Worm (Caenorhabditis elegans) whole organism, L2 larva: ENCODE results near the gene M106.8.
A peak's percentile ranks its signal among the peaks of the same experiment; 100 is the strongest.

Experiments used
- C34F6.9 ChIP-seq: fragments of 150-350 bp; optimal IDR thresholded peaks from 2 replicates; lab custom pipeline; 2014; ENCODE audit warnings: missing biosample characterization, missing genetic modification characterization
- F13H6.1 ChIP-seq: sonication (generic microtip); optimal IDR thresholded peaks from 2 replicates; lab custom pipeline; 2016; ENCODE audit warnings: missing genetic modification characterization, missing compliant biosample characterization
- R02D3.7 ChIP-seq: fragments of 150-350 bp; optimal IDR thresholded peaks from 2 replicates; lab custom pipeline; 2014; ENCODE audit warnings: missing biosample characterization, missing genetic modification characterization
- Y55F3AM.14 ChIP-seq: fragments of 200-800 bp; sonication (Bioruptor generic); optimal IDR thresholded peaks from 2 replicates; lab custom pipeline; 2018; ENCODE audit warnings: mild to moderate bottlenecking, missing genetic modification characterization, missing compliant biosample characterization
- ZK546.5 ChIP-seq: sonication (generic microtip); optimal IDR thresholded peaks from 2 replicates; lab custom pipeline; 2017; ENCODE audit warnings: missing biosample characterization, missing genetic modification characterization
- alr-1 ChIP-seq: fragments of 150-350 bp; optimal IDR thresholded peaks from 2 replicates; lab custom pipeline; 2014; ENCODE audit warnings: missing biosample characterization, missing genetic modification characterization
- aly-2 ChIP-seq: fragments of 150-350 bp; optimal IDR thresholded peaks from 2 replicates; lab custom pipeline; 2014; ENCODE audit warnings: missing biosample characterization, missing genetic modification characterization
- ama-1 ChIP-seq: fragments of 150-350 bp; optimal IDR thresholded peaks from 2 replicates; lab custom pipeline; 2018; ENCODE audit warnings: inconsistent platforms
- blmp-1 ChIP-seq: sonication (generic microtip); optimal IDR thresholded peaks from 2 replicates; lab custom pipeline; 2017; ENCODE audit warnings: missing genetic modification characterization, mild to moderate bottlenecking, missing compliant biosample characterization, antibody characterized with exemption, moderate library complexity; ENCODE audit not compliant: insufficient read depth
- ceh-16 ChIP-seq: fragments of 150-350 bp; optimal IDR thresholded peaks from 2 replicates; lab custom pipeline; 2014; ENCODE audit warnings: missing biosample characterization, missing genetic modification characterization
- ceh-82 ChIP-seq: fragments of 150-350 bp; optimal IDR thresholded peaks from 2 replicates; lab custom pipeline; 2014; ENCODE audit warnings: missing biosample characterization, missing genetic modification characterization
- crh-2 ChIP-seq: sonication (generic microtip); optimal IDR thresholded peaks from 2 replicates; lab custom pipeline; 2017; ENCODE audit warnings: missing biosample characterization, missing genetic modification characterization
- dmd-4 ChIP-seq: sonication (generic microtip); optimal IDR thresholded peaks from 2 replicates; lab custom pipeline; 2017; ENCODE audit warnings: missing biosample characterization, missing genetic modification characterization
- egl-27 ChIP-seq: sonication (generic microtip); optimal IDR thresholded peaks from 3 replicates; lab custom pipeline; 2017; ENCODE audit warnings: missing biosample characterization, missing genetic modification reagents, missing genetic modification characterization
- elt-1 ChIP-seq: fragments of 150-350 bp; optimal IDR thresholded peaks from 2 replicates; lab custom pipeline; 2014; ENCODE audit warnings: missing biosample characterization, missing genetic modification characterization
- elt-3 ChIP-seq: sonication (generic microtip); optimal IDR thresholded peaks from 2 replicates; lab custom pipeline; 2017; ENCODE audit warnings: missing biosample characterization, missing genetic modification characterization
- fos-1 ChIP-seq: fragments of 150-350 bp; optimal IDR thresholded peaks from 2 replicates; lab custom pipeline; 2014; ENCODE audit warnings: missing biosample characterization, missing genetic modification characterization
- gmeb-1 ChIP-seq: fragments of 150-350 bp; optimal IDR thresholded peaks from 2 replicates; lab custom pipeline; 2014; ENCODE audit warnings: missing biosample characterization, missing genetic modification characterization
- lin-11 ChIP-seq: fragments of 150-350 bp; sonication (generic microtip); optimal IDR thresholded peaks from 2 replicates; lab custom pipeline; 2014; ENCODE audit warnings: missing biosample characterization, missing genetic modification characterization, inconsistent platforms, mixed read lengths
- lin-13 ChIP-seq: fragments of 150-350 bp; optimal IDR thresholded peaks from 2 replicates; lab custom pipeline; 2014; ENCODE audit warnings: missing biosample characterization, missing genetic modification reagents, missing genetic modification characterization
- lin-39 ChIP-seq: fragments of 150-350 bp; optimal IDR thresholded peaks from 2 replicates; lab custom pipeline; 2014; ENCODE audit warnings: missing biosample characterization, missing genetic modification reagents, missing genetic modification characterization
- lsy-2 ChIP-seq, 2 experiments: fragments of 150-350 bp in 1 of 2; sonication (generic microtip) in 1 of 2; optimal IDR thresholded peaks; 2 replicates each; lab custom pipeline; 2014 to 2017; ENCODE audit warnings: missing biosample characterization in 2 of 2, missing genetic modification characterization in 2 of 2
- mab-5 ChIP-seq: fragments of 150-350 bp; optimal IDR thresholded peaks from 2 replicates; lab custom pipeline; 2014; ENCODE audit warnings: missing biosample characterization, missing genetic modification characterization
- mbf-1 ChIP-seq: sonication (generic microtip); optimal IDR thresholded peaks from 2 replicates; lab custom pipeline; 2017; ENCODE audit warnings: missing biosample characterization, missing genetic modification characterization
- mdl-1 ChIP-seq, 2 experiments: fragments of 150-350 bp in 1 of 2; sonication (generic microtip) in 1 of 2; optimal IDR thresholded peaks; 2 replicates each; lab custom pipeline; 2017; ENCODE audit warnings: missing biosample characterization in 2 of 2, missing genetic modification characterization in 2 of 2
- nhr-10 ChIP-seq: sonication (generic microtip); optimal IDR thresholded peaks from 2 replicates; lab custom pipeline; 2017; ENCODE audit warnings: missing biosample characterization, missing genetic modification characterization
- nhr-11 ChIP-seq: fragments of 150-350 bp; optimal IDR thresholded peaks from 2 replicates; lab custom pipeline; 2014; ENCODE audit warnings: missing biosample characterization, missing genetic modification characterization
- nhr-12 ChIP-seq: fragments of 150-350 bp; optimal IDR thresholded peaks from 2 replicates; lab custom pipeline; 2014; ENCODE audit warnings: missing biosample characterization, missing genetic modification characterization
- nhr-129 ChIP-seq: fragments of 150-350 bp; optimal IDR thresholded peaks from 2 replicates; lab custom pipeline; 2014; ENCODE audit warnings: missing biosample characterization, missing genetic modification characterization
- nhr-21 ChIP-seq: fragments of 150-350 bp; optimal IDR thresholded peaks from 2 replicates; lab custom pipeline; 2014; ENCODE audit warnings: missing biosample characterization, missing genetic modification characterization
- nhr-23 ChIP-seq: fragments of 150-350 bp; optimal IDR thresholded peaks from 2 replicates; lab custom pipeline; 2014; ENCODE audit warnings: missing biosample characterization, missing genetic modification reagents, missing genetic modification characterization
- nhr-237 ChIP-seq: fragments of 150-350 bp; optimal IDR thresholded peaks from 2 replicates; lab custom pipeline; 2014; ENCODE audit warnings: missing biosample characterization, missing genetic modification characterization
- nhr-25 ChIP-seq: fragments of 150-350 bp; sonication (generic microtip); optimal IDR thresholded peaks from 3 replicates; lab custom pipeline; 2014; ENCODE audit warnings: missing biosample characterization, missing genetic modification characterization
- nhr-6 ChIP-seq: fragments of 150-350 bp; optimal IDR thresholded peaks from 2 replicates; lab custom pipeline; 2014; ENCODE audit warnings: missing biosample characterization, missing genetic modification characterization
- nhr-77 ChIP-seq: fragments of 150-350 bp; optimal IDR thresholded peaks from 2 replicates; lab custom pipeline; 2014; ENCODE audit warnings: missing biosample characterization, missing genetic modification characterization
- peb-1 ChIP-seq: fragments of 150-350 bp; optimal IDR thresholded peaks from 2 replicates; lab custom pipeline; 2014; ENCODE audit warnings: missing biosample characterization, missing genetic modification characterization
- sem-4 ChIP-seq: fragments of 150-350 bp; optimal IDR thresholded peaks from 2 replicates; lab custom pipeline; 2014; ENCODE audit warnings: missing biosample characterization, missing genetic modification reagents, missing genetic modification characterization
- skn-1 ChIP-seq: sonication (generic microtip); optimal IDR thresholded peaks from 2 replicates; lab custom pipeline; 2017; ENCODE audit warnings: missing biosample characterization, missing genetic modification characterization
- sma-3 ChIP-seq: sonication (generic microtip); optimal IDR thresholded peaks from 2 replicates; lab custom pipeline; 2016; ENCODE audit warnings: missing genetic modification reagents, missing genetic modification characterization, missing compliant biosample characterization
- sma-9 ChIP-seq, 2 experiments: fragments of 150-350 bp in 1 of 2; sonication (generic microtip) in 1 of 2; optimal IDR thresholded peaks; 2 replicates each; lab custom pipeline; 2014 to 2016; ENCODE audit warnings: missing genetic modification characterization in 2 of 2, mild to moderate bottlenecking in 1 of 2, missing biosample characterization in 1 of 2, missing compliant biosample characterization in 1 of 2, missing genetic modification reagents in 1 of 2, moderate library complexity in 1 of 2
- snpc-4 ChIP-seq: fragments of 150-350 bp; optimal IDR thresholded peaks from 2 replicates; lab custom pipeline; 2014; ENCODE audit warnings: missing biosample characterization, missing genetic modification characterization
- unc-39 ChIP-seq: fragments of 150-350 bp; optimal IDR thresholded peaks from 2 replicates; lab custom pipeline; 2014; ENCODE audit warnings: missing biosample characterization, missing genetic modification characterization
- unc-55 ChIP-seq: fragments of 150-350 bp; sonication (generic microtip); optimal IDR thresholded peaks from 3 replicates; lab custom pipeline; 2014; ENCODE audit warnings: missing biosample characterization, missing genetic modification reagents, missing genetic modification characterization
- unc-62 ChIP-seq: fragments of 150-350 bp; optimal IDR thresholded peaks from 2 replicates; lab custom pipeline; 2014; ENCODE audit warnings: missing biosample characterization, missing genetic modification reagents, missing genetic modification characterization
- zag-1 ChIP-seq: fragments of 150-350 bp; optimal IDR thresholded peaks from 2 replicates; lab custom pipeline; 2014; ENCODE audit warnings: missing biosample characterization, missing genetic modification characterization
- ztf-1 ChIP-seq: fragments of 200-800 bp; sonication (Bioruptor generic); conservative IDR thresholded peaks from 2 replicates; pipeline ENCODE4 v1.3.6; 2022; ENCODE audit warnings: missing genetic modification characterization, missing compliant biosample characterization
- ztf-11 ChIP-seq: sonication (generic microtip); optimal IDR thresholded peaks from 2 replicates; lab custom pipeline; 2017; ENCODE audit warnings: missing biosample characterization, missing genetic modification characterization
- ztf-4 ChIP-seq: fragments of 150-350 bp; optimal IDR thresholded peaks from 2 replicates; lab custom pipeline; 2014; ENCODE audit warnings: missing biosample characterization, missing genetic modification characterization

M106.8 gene

DNA sequence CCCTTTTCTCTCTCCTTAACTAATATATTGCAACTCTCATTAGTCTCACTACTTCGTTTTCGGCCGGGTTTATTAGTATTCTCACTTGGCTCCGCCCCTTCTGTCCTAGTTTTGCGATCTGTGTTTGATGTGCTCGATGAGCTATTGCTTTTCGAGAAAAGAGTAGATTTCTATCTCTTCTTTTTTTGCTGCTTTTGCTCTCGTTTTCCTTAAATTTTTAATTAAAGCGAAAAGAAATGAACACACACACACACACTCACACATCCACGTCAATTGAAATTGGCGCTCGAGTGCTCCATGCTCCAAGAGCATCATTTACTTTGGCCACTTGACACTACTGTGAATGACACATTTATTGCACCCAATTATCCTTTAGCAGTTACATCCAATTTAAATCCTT lies 39.0 kb downstream of the M106.8 start:
- TF ChIP-seq blmp-1 (tag; lab: Kevin White, UChicago) (no peak), gmeb-1 (no peak), nhr-129 (tag; lab: Kevin White, UChicago) (no peak), nhr-6 (tag; lab: Kevin White, UChicago) (no peak), ceh-82 (tag; lab: Kevin White, UChicago) (no peak), elt-3 (no peak), Y55F3AM.14 (GFP tag; lab: Kevin White, UChicago) (no peak), mab-5 (tag; lab: Kevin White, UChicago) (no peak), egl-27 (tag; lab: Kevin White, UChicago) (no peak), nhr-77 (no peak), dmd-4 (no peak), nhr-237 (tag; lab: Kevin White, UChicago) (no peak), lin-11 (no peak)
- TF ChIP-seq, all 48 proteins: peak for 0

DNA sequence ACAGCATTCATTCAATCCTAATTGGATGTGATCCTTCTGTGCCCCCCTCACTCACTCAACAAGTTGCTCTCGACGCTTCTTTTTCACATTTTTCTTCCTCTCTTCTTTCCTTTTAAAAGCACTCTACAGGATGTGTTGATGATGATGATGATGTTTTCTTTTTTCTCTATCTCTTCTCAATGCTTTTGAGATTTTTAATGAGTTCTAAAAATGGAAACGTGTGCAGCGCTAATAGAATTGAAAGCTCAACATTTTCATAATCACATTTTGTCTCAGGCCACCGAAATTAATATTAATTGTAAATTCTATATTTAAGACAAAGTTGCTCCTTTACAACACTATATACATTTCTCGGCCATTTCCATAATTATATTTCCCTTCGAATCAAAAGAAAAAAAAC lies 43.2 kb downstream of the M106.8 start:
- TF ChIP-seq ztf-4 (tag; lab: Kevin White, UChicago) (no peak), lsy-2 (tag; optimal IDR thresholded peaks at IDR 0.05; lab: Kevin White, UChicago) (peak in 1 of 2 experiments; percentile 37), C34F6.9 (tag; lab: Kevin White, UChicago) (peak; percentile 34)
- TF ChIP-seq, all 48 proteins: peak for 2

DNA sequence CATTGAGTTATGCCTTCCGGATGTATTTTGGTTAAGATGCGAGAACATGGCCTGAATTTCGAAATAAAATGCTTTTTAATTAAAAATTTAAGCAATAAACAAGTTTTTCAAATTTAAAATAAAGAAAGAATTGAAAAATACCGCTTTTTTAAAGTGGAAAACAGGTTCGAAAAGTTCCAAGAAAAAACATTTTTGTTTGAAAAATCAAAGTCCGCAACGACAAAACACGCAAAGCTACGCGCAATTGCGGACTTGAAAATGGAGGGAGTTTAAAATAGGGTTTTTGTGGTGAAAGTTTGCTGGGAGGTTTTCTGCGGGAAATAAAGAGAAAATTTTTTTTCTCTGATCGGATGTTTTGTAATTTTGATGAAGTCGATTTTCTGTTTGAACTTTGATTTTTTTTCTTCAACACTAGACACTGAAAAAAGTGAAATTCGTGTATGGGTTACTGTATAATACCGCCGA lies 45.0 kb downstream of the M106.8 start, which contains the start of gene npp-19:
Gene npp-19, minus strand, starts transcription at position 51 of the 465 bp plus-strand sequence.
- TF ChIP-seq elt-3 (no peak), egl-27 (tag; lab: Kevin White, UChicago) (no peak), nhr-25 (tag; lab: Kevin White, UChicago) (no peak), ztf-11 (tag; lab: Kevin White, UChicago) (no peak), sem-4 (tag; lab: Kevin White, UChicago) (peak; percentile 10), aly-2 (no peak), nhr-11 (tag; lab: Kevin White, UChicago) (no peak), zag-1 (no peak), nhr-10 (tag; lab: Kevin White, UChicago) (no peak), unc-62 (GFP tag; lab: Kevin White, UChicago) (no peak), nhr-6 (tag; lab: Kevin White, UChicago) (no peak), ceh-16 (tag; lab: Kevin White, UChicago) (no peak), mdl-1 (tag; optimal IDR thresholded peaks at IDR 0.05; lab: Kevin White, UChicago) (no peak), blmp-1 (tag; lab: Kevin White, UChicago) (peak; percentile 38), unc-39 (tag; lab: Kevin White, UChicago) (no peak), nhr-23 (tag; lab: Kevin White, UChicago) (no peak), sma-9 (GFP tag; optimal IDR thresholded peaks at IDR 0.05; lab: Kevin White, UChicago) (no peak), sma-9 (tag; optimal IDR thresholded peaks at IDR 0.05; lab: Kevin White, UChicago) (no peak), elt-1 (tag; lab: Kevin White, UChicago) (no peak), lin-39 (tag; lab: Kevin White, UChicago) (no peak), gmeb-1 (peak; percentile 99), nhr-21 (peak; percentile 50), ztf-1 (GFP tag; lab: Robert Waterston, UW) (no peak), R02D3.7 (tag; lab: Kevin White, UChicago) (peak; percentile 42), ceh-82 (tag; lab: Kevin White, UChicago) (no peak), unc-55 (GFP tag; lab: Kevin White, UChicago) (peak; percentile 87), ama-1 (lab: Kevin White, UChicago) (no peak), Y55F3AM.14 (GFP tag; lab: Kevin White, UChicago) (no peak), crh-2 (tag; lab: Kevin White, UChicago) (peak; percentile 60), nhr-237 (tag; lab: Kevin White, UChicago) (no peak), ZK546.5 (tag; lab: Kevin White, UChicago) (no peak), ztf-4 (tag; lab: Kevin White, UChicago) (no peak), lsy-2 (tag; optimal IDR thresholded peaks at IDR 0.05; lab: Kevin White, UChicago) (peak; percentile 76 to 87), mbf-1 (tag; lab: Kevin White, UChicago) (no peak), skn-1 (no peak), C34F6.9 (tag; lab: Kevin White, UChicago) (peak; percentile 76), dmd-4 (no peak), alr-1 (tag; lab: Kevin White, UChicago) (no peak), sma-3 (GFP tag; lab: Kevin White, UChicago) (peak; percentile 47), lin-13 (peak; percentile 52), peb-1 (tag; lab: Kevin White, UChicago) (no peak), snpc-4 (no peak), nhr-12 (no peak), mab-5 (tag; lab: Kevin White, UChicago) (peak; percentile 46), F13H6.1 (tag; lab: Kevin White, UChicago) (peak; percentile 42), nhr-129 (tag; lab: Kevin White, UChicago) (peak; percentile 56), lin-11 (no peak), fos-1 (tag; lab: Kevin White, UChicago) (peak; percentile 48), nhr-77 (peak; percentile 67)
